Worm (Caenorhabditis elegans): ENCODE measurements around the gene emb-8.

Gene emb-8

ce11 chrIII:5180588-5180987, 18.9 kb downstream of the emb-8 start:
- TF ChIP-seq C34F6.9 (tag; optimal IDR thresholded peaks at IDR 0.05) = no peak
- peak; percentile 51 for TF ChIP-seq fos-1 (tag; optimal IDR thresholded peaks at IDR 0.05)
- peak; percentile 33 for TF ChIP-seq nhr-129 (tag; optimal IDR thresholded peaks at IDR 0.05)

- TF ChIP-seq ztf-11 (tag; optimal IDR thresholded peaks at IDR 0.05) (no peak), unc-62 (GFP tag; optimal IDR thresholded peaks at IDR 0.05) (no peak), snpc-4 (tag; optimal IDR thresholded peaks at IDR 0.05) (no peak), peb-1 (tag; optimal IDR thresholded peaks at IDR 0.05) (no peak), elt-1 (tag; optimal IDR thresholded peaks at IDR 0.05) (no peak), zag-1 (tag; optimal IDR thresholded peaks at IDR 0.05) (no peak)
Observed at ce11 chrIII:5179166-5179565, 20.3 kb downstream of the emb-8 start.

DNA sequence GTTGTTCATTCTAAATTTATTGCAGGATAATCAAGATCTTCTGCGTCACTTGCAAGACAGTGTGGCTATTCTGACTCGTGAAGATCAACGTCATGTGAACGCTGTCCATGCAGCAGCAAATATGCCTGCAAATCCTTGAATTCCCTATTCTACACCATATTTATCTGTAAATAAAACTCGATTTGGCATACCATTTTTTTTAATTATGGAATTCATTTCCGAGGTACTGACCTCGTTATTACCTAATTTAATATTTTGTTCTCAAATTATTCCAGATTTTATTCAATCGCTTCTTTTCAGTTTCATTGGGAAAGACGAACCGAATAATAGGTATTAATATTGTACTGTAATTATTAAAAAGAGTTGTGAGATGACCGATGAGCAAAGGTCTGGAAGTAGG, 25.9 kb downstream of the emb-8 start, which contains the start of gene cid-1:
cid-1 (plus strand) TSS at position 301 of the 400 bp plus-strand sequence.
- TF ChIP-seq nhr-10 (tag; optimal IDR thresholded peaks at IDR 0.05) (no peak), Y55F3AM.14 (GFP tag; optimal IDR thresholded peaks at IDR 0.05) (no peak), ZK546.5 (tag; optimal IDR thresholded peaks at IDR 0.05) (no peak), lin-39 (tag; optimal IDR thresholded peaks at IDR 0.05) (no peak), F13H6.1 (tag; optimal IDR thresholded peaks at IDR 0.05) (no peak), sem-4 (tag; optimal IDR thresholded peaks at IDR 0.05) (no peak), nhr-129 (tag; optimal IDR thresholded peaks at IDR 0.05) (no peak), nhr-6 (tag; optimal IDR thresholded peaks at IDR 0.05) (no peak), alr-1 (tag; optimal IDR thresholded peaks at IDR 0.05) (no peak), nhr-11 (tag; optimal IDR thresholded peaks at IDR 0.05) (no peak), lin-13 (GFP tag; optimal IDR thresholded peaks at IDR 0.05) (no peak), snpc-4 (tag; optimal IDR thresholded peaks at IDR 0.05) (no peak), aly-2 (tag; optimal IDR thresholded peaks at IDR 0.05) (no peak), ztf-11 (tag; optimal IDR thresholded peaks at IDR 0.05) (no peak), nhr-12 (tag; optimal IDR thresholded peaks at IDR 0.05) (no peak), C34F6.9 (tag; optimal IDR thresholded peaks at IDR 0.05) (no peak), peb-1 (tag; optimal IDR thresholded peaks at IDR 0.05) (no peak), ztf-4 (tag; optimal IDR thresholded peaks at IDR 0.05) (no peak)

DNA sequence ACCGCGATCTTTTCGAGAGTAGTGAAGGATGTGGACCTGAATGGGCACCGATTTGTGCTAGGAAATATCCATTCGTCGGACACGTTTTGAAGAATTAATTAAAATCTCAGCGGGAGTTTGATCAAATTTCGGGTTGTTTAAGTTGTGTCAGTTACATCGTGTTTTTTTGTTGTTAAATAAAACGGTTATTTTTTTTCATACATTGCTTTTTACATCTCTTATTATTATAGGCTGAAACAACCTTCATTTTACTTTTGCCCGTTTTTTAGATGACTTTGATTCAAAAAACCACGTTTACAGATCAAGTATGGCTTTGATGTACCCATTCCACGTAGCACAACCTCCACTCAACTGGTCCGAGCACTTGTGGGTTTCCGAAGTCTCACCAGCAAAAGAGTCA, 26.3 kb downstream of the emb-8 start, which contains the start of gene emb-1:
emb-1 (plus strand) TSS at position 301 of the 400 bp plus-strand sequence.
- no peak for TF ChIP-seq sma-3 (GFP tag; optimal IDR thresholded peaks at IDR 0.05)
- TF ChIP-seq lsy-2 (tag; optimal IDR thresholded peaks at IDR 0.05) = no peak
- TF ChIP-seq nhr-10 (tag; optimal IDR thresholded peaks at IDR 0.05) = no peak
- TF ChIP-seq zag-1 (tag; optimal IDR thresholded peaks at IDR 0.05) = no peak
- TF ChIP-seq egl-27 (tag; optimal IDR thresholded peaks at IDR 0.05) = no peak
- TF ChIP-seq mbf-1 (tag; optimal IDR thresholded peaks at IDR 0.05) = no peak
- no peak for TF ChIP-seq aly-2 (tag; optimal IDR thresholded peaks at IDR 0.05)
- no peak for TF ChIP-seq sma-9 (GFP tag; optimal IDR thresholded peaks at IDR 0.05)
- TF ChIP-seq sma-9 (tag; optimal IDR thresholded peaks at IDR 0.05) = no peak
- TF ChIP-seq fos-1 (tag; optimal IDR thresholded peaks at IDR 0.05) = no peak
- TF ChIP-seq ama-1 (optimal IDR thresholded peaks at IDR 0.05) = no peak
- TF ChIP-seq skn-1 (tag; optimal IDR thresholded peaks at IDR 0.05) = no peak

DNA sequence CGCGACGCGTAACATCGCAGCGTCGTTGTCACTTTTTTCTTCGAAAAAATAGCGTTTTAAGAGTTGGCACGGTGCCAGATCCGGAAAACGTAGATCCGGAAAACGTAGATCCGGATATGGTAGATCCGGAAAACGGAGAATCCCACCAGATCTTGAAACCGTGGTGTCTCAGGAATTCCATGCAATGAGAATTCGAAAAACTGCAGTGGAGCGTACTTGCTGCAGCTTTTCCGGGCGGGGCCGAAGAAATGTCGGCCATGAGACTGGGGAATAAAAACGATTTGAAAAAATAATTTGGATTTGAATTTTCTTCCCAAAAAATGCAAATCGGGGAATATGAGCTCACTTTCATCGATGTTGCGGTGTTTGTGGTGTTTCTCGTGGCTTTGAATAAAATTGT, 27.0 kb downstream of the emb-8 start, which contains the start of gene K10D2.5:
K10D2.5 (plus strand) TSS at position 251 of the 400 bp plus-strand sequence.
- no peak for TF ChIP-seq mbf-1 (tag; optimal IDR thresholded peaks at IDR 0.05)
- peak; percentile 89 for TF ChIP-seq crh-2 (tag; optimal IDR thresholded peaks at IDR 0.05)
- peak; percentile 71 for TF ChIP-seq ztf-4 (tag; optimal IDR thresholded peaks at IDR 0.05)
- peak; percentile 89 for TF ChIP-seq gmeb-1 (tag; optimal IDR thresholded peaks at IDR 0.05)
- TF ChIP-seq mdl-1 (tag; optimal IDR thresholded peaks at IDR 0.05) = peak in 1 of 2 experiments; percentile 22
- no peak for TF ChIP-seq nhr-23 (tag; optimal IDR thresholded peaks at IDR 0.05)
- TF ChIP-seq nhr-237 (tag; optimal IDR thresholded peaks at IDR 0.05) = no peak
- TF ChIP-seq unc-55 (GFP tag; optimal IDR thresholded peaks at IDR 0.05) = peak; percentile 97
- TF ChIP-seq dmd-4 (tag; optimal IDR thresholded peaks at IDR 0.05) = no peak
- TF ChIP-seq Y55F3AM.14 (GFP tag; optimal IDR thresholded peaks at IDR 0.05) = peak; percentile 74
- no peak for TF ChIP-seq ama-1 (optimal IDR thresholded peaks at IDR 0.05)
- no peak for TF ChIP-seq nhr-12 (tag; optimal IDR thresholded peaks at IDR 0.05)
- TF ChIP-seq peb-1 (tag; optimal IDR thresholded peaks at IDR 0.05) = no peak
- peak; percentile 77 for TF ChIP-seq fos-1 (tag; optimal IDR thresholded peaks at IDR 0.05)
- peak; percentile 96 for TF ChIP-seq sma-9 (GFP tag; optimal IDR thresholded peaks at IDR 0.05)
- no peak for TF ChIP-seq sma-9 (tag; optimal IDR thresholded peaks at IDR 0.05)
- no peak for TF ChIP-seq alr-1 (tag; optimal IDR thresholded peaks at IDR 0.05)
- no peak for TF ChIP-seq ztf-11 (tag; optimal IDR thresholded peaks at IDR 0.05)
- no peak for TF ChIP-seq unc-39 (tag; optimal IDR thresholded peaks at IDR 0.05)
- peak; percentile 44 for TF ChIP-seq sem-4 (tag; optimal IDR thresholded peaks at IDR 0.05)
- TF ChIP-seq ZK546.5 (tag; optimal IDR thresholded peaks at IDR 0.05) = no peak
- no peak for TF ChIP-seq unc-62 (GFP tag; optimal IDR thresholded peaks at IDR 0.05)
- no peak for TF ChIP-seq R02D3.7 (tag; optimal IDR thresholded peaks at IDR 0.05)
- peak; percentile 74 for TF ChIP-seq ceh-82 (tag; optimal IDR thresholded peaks at IDR 0.05)
- peak; percentile 87 for TF ChIP-seq nhr-25 (tag; optimal IDR thresholded peaks at IDR 0.05)
- TF ChIP-seq sma-3 (GFP tag; optimal IDR thresholded peaks at IDR 0.05) = peak; percentile 95
- TF ChIP-seq skn-1 (tag; optimal IDR thresholded peaks at IDR 0.05) = peak; percentile 64
- peak; percentile 55 for TF ChIP-seq nhr-10 (tag; optimal IDR thresholded peaks at IDR 0.05)
- 0 out of 2 replicates have a peak, but pooled peaks have one; percentile 89 for TF ChIP-seq ztf-1 (GFP tag; conservative IDR thresholded peaks at IDR 0.05)
- TF ChIP-seq ceh-16 (tag; optimal IDR thresholded peaks at IDR 0.05) = peak; percentile 33
- TF ChIP-seq lin-39 (tag; optimal IDR thresholded peaks at IDR 0.05) = no peak
- peak; percentile 88 for TF ChIP-seq F13H6.1 (tag; optimal IDR thresholded peaks at IDR 0.05)
- TF ChIP-seq lin-11 (tag; optimal IDR thresholded peaks at IDR 0.05) = peak; percentile 83
